Fruit fly (Drosophila melanogaster): Measurements from ENCODE around the gene lsn.
A peak's percentile ranks its signal among the peaks of the same experiment; 100 is the strongest.

Gene lsn

dm6 chr3R:21829487-21829957, 35.4 kb upstream of the lsn start:
- no peak for TF ChIP-seq CG14655 (GFP tag; optimal IDR thresholded peaks at IDR 0.05)
- peak; percentile 98 for TF ChIP-seq EcR (GFP tag; optimal IDR thresholded peaks at IDR 0.05)
- no peak for TF ChIP-seq D1 (tag; optimal IDR thresholded peaks at IDR 0.05)
- TF ChIP-seq gl (tag; optimal IDR thresholded peaks at IDR 0.05) = peak; percentile 9
- TF ChIP-seq CG17806 (tag; optimal IDR thresholded peaks at IDR 0.05) = peak; percentile 77
- TF ChIP-seq CG12605 (GFP tag; IDR thresholded peaks at IDR 0.05) = no peak
- TF ChIP-seq CG15710 (tag; optimal IDR thresholded peaks at IDR 0.05) = peak; percentile 44
- TF ChIP-seq Ets98B (GFP tag; IDR thresholded peaks at IDR 0.05) = 0 out of 2 replicates have a peak, but pooled peaks have one; percentile 4
- TF ChIP-seq rn (GFP tag; IDR thresholded peaks at IDR 0.05) = no peak
- no peak for TF ChIP-seq Pif1B (GFP tag; optimal IDR thresholded peaks at IDR 0.05)
- no peak for TF ChIP-seq CG32121 (GFP tag; IDR thresholded peaks at IDR 0.05)
- TF ChIP-seq Snoo (tag; optimal IDR thresholded peaks at IDR 0.05) = no peak
- peak; percentile 66; the same call in 1 of the 3 replicates for TF ChIP-seq fd96Ca (GFP tag; IDR thresholded peaks at IDR 0.05)
- peak; percentile 49 for TF ChIP-seq Pif1A (GFP tag; optimal IDR thresholded peaks at IDR 0.05)
- peak; percentile 36 for TF ChIP-seq CG8159 (tag; optimal IDR thresholded peaks at IDR 0.05)
- TF ChIP-seq CG10348 (GFP tag; IDR thresholded peaks at IDR 0.05) = no peak
- peak; percentile 22 for TF ChIP-seq CG34367 (tag; optimal IDR thresholded peaks at IDR 0.05)
- no peak for TF ChIP-seq CG8301 (tag; optimal IDR thresholded peaks at IDR 0.05)
- TF ChIP-seq CG9948 (tag; optimal IDR thresholded peaks at IDR 0.05) = peak; percentile 35
- no peak; the same call in 2 of the 3 replicates for TF ChIP-seq CG4496 (GFP tag; IDR thresholded peaks at IDR 0.05)
- no peak for TF ChIP-seq CG13204 (GFP tag; optimal IDR thresholded peaks at IDR 0.05)

DNA sequence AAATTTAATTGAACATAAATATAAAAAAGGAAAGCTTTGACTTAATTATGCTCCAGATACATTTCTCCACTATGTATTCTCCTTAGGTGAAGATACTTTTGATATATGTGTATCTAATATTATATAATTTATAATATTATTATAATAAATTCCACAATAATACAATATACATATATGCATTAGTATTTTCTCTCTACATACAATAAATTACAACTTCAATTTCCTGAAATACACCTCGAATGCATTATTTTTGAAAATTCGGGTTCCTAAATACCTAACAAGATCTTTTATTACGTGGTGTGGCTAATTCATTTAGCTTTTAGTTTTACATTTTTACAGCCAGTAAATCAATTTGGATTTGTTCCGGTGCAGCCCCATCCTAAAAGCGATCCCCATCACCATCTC, 34.7 kb upstream of the lsn start:
- TF ChIP-seq CG12605 (GFP tag; IDR thresholded peaks at IDR 0.05) = no peak
- no peak for TF ChIP-seq CG32121 (GFP tag; IDR thresholded peaks at IDR 0.05)
- TF ChIP-seq CG10348 (GFP tag; IDR thresholded peaks at IDR 0.05) = no peak
- TF ChIP-seq rn (GFP tag; IDR thresholded peaks at IDR 0.05) = no peak
- TF ChIP-seq CG34367 (tag; optimal IDR thresholded peaks at IDR 0.05) = peak; percentile 59
- no peak for TF ChIP-seq CG13204 (GFP tag; optimal IDR thresholded peaks at IDR 0.05)
- TF ChIP-seq EcR (GFP tag; optimal IDR thresholded peaks at IDR 0.05) = no peak
- TF ChIP-seq Ets98B (GFP tag; IDR thresholded peaks at IDR 0.05) = no peak
- TF ChIP-seq CG14655 (GFP tag; optimal IDR thresholded peaks at IDR 0.05) = peak; percentile 92
- no peak for TF ChIP-seq Pif1A (GFP tag; optimal IDR thresholded peaks at IDR 0.05)
- TF ChIP-seq gl (tag; optimal IDR thresholded peaks at IDR 0.05) = no peak
- TF ChIP-seq Pif1B (GFP tag; optimal IDR thresholded peaks at IDR 0.05) = no peak
- peak; percentile 39; the same call in 1 of the 3 replicates for TF ChIP-seq CG4496 (GFP tag; IDR thresholded peaks at IDR 0.05)
- TF ChIP-seq CG8301 (tag; optimal IDR thresholded peaks at IDR 0.05) = peak; percentile 78
- peak; percentile 83 for TF ChIP-seq CG9948 (tag; optimal IDR thresholded peaks at IDR 0.05)
- peak; percentile 84 for TF ChIP-seq CG8159 (tag; optimal IDR thresholded peaks at IDR 0.05)
- TF ChIP-seq D1 (tag; optimal IDR thresholded peaks at IDR 0.05) = peak; percentile 50
- TF ChIP-seq fd96Ca (GFP tag; IDR thresholded peaks at IDR 0.05) = no peak
- no peak for TF ChIP-seq Snoo (tag; optimal IDR thresholded peaks at IDR 0.05)
- TF ChIP-seq CG15710 (tag; optimal IDR thresholded peaks at IDR 0.05) = peak; percentile 78
- peak; percentile 71 for TF ChIP-seq CG17806 (tag; optimal IDR thresholded peaks at IDR 0.05)

dm6 chr3R:21831040-21831439, 33.9 kb upstream of the lsn start:
- TF ChIP-seq CG4496 (GFP tag; IDR thresholded peaks at IDR 0.05) (no peak), EcR (GFP tag; optimal IDR thresholded peaks at IDR 0.05) (peak; percentile 67)

DNA sequence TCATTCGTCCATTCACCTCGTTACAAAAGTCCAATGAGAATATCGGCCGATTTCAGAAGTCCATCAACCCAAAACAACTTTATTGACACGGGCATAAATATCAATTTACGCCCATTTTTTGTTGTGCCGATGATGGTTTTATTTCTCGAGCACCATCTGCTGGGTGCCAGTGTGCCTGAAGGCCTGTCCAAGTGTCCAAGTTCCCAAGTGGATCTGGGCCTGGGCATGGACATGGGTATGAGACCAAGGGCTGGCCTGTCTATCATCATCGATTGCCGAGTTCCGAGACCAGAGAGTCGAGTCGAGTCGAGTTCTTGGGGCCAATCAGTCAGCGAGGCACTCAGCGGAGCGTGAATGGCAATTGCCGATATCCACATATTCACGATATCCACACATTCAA, 32.8 kb upstream of the lsn start, which contains the start of gene Gr93a:
Gene Gr93a, plus strand, starts transcription at position 301 of the 400 bp plus-strand sequence.
- TF ChIP-seq CG10348 (GFP tag; IDR thresholded peaks at IDR 0.05) (no peak), CG9948 (tag; optimal IDR thresholded peaks at IDR 0.05) (no peak), CG13204 (GFP tag; optimal IDR thresholded peaks at IDR 0.05) (no peak), EcR (GFP tag; optimal IDR thresholded peaks at IDR 0.05) (peak; percentile 5), Snoo (tag; optimal IDR thresholded peaks at IDR 0.05) (no peak)

dm6 chr3R:21834234-21835070, 30.5 kb upstream of the lsn start:
- TF ChIP-seq Pif1B (GFP tag; optimal IDR thresholded peaks at IDR 0.05) (peak; percentile 28), CG34367 (tag; optimal IDR thresholded peaks at IDR 0.05) (peak; percentile 9), Snoo (tag; optimal IDR thresholded peaks at IDR 0.05) (no peak)

DNA sequence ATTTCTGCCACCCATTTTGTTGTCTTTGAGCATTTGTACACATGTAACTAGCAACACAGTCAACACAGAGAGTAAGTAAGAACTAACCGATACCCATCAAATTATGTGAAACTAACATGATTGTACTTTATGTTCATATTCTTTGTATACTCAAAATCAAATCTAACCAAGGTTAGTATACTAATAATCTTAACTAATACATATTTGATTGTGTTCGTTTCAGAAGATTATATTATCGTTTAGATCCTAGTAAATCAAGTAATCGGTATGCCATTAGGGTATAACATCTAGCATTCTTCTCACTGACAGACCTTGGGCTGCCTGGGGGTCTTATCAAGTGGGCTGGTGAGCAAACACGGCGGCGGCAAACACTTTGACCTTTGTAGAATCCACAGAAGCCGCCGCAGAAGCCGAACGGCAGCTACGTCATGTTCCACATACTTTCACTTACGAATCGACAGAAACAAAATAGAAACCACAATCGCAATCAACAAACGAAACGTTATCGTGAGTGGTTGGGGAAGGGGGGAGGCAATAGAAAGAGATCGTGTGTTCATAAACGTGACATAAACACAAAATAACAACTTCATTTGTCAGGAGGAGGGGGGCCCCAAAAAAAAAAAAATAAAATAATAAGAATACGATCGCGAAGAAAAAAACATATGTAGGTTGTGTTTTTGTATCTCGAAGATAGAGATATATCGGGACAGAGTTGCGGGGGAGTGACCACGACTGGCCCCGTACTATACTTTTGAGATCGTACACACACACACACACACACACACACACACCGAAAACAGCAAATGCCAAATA, 29.4 kb upstream of the lsn start:
- TF ChIP-seq CG8301 (tag; optimal IDR thresholded peaks at IDR 0.05) = no peak
- no peak for TF ChIP-seq Ets98B (GFP tag; IDR thresholded peaks at IDR 0.05)
- no peak for TF ChIP-seq CG9948 (tag; optimal IDR thresholded peaks at IDR 0.05)
- TF ChIP-seq CG14655 (GFP tag; optimal IDR thresholded peaks at IDR 0.05) = no peak
- TF ChIP-seq Pif1B (GFP tag; optimal IDR thresholded peaks at IDR 0.05) = no peak
- TF ChIP-seq CG4496 (GFP tag; IDR thresholded peaks at IDR 0.05) = peak; percentile 50; the same call in 1 of the 3 replicates
- TF ChIP-seq D1 (tag; optimal IDR thresholded peaks at IDR 0.05) = no peak
